Worm (Caenorhabditis elegans): ENCODE results near the gene C10A4.7.

- TF ChIP-seq Y22D7AL.16 (tag; optimal IDR thresholded peaks at IDR 0.05) = no peak
- TF ChIP-seq sox-4 (tag; optimal IDR thresholded peaks at IDR 0.05) = no peak
These were observed 37.3 kb upstream of the C10A4.7 start for ce11 chrX:7452606-7453005.
